Worm (Caenorhabditis elegans): ENCODE data around the gene C01B10.9.
"Not testable (repeated sequence)": the region's sequence is repeated elsewhere in the genome, so short reads cannot be mapped to it uniquely, and the experiment has no call there.

Gene C01B10.9

ce11 chrIV:6597918-6598317, 34.1 kb upstream of the C01B10.9 start, which contains the start of gene nspb-4:
Gene nspb-4, plus strand, starts transcription at chrIV:6598218.
- not testable (repeated sequence) for TF ChIP-seq elt-1 (tag; optimal IDR thresholded peaks at IDR 0.05; ENCODE audit: borderline replicate concordance, insufficient read depth); elt-3 (tag; optimal IDR thresholded peaks at IDR 0.05); flh-1 (GFP tag; optimal IDR thresholded peaks at IDR 0.05)

DNA sequence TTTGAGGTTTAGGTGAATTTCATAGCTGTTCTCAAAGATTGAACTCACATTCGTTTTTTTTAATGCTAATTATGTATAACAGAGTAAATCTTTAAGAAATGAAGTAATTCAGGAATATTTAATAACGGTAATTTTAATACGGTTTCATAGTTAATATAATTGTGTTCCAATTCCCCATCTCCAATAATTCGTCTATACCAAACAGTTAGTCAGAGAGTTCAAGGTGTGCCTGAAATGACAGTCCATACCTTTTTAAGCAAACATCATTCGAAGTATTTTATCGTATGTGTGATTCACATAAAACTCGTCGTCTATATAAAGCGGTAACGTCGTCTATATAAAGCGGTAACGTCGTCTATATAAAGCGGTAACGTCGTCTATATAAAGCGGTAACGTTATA, 33.3 kb upstream of the C01B10.9 start, which contains the start of gene nspb-5:
Gene nspb-5 (plus strand): TSS at position 301 of the 400 bp plus-strand sequence.
- TF ChIP-seq ceh-39, nhr-28, mab-5 (tag; optimal IDR thresholded peaks at IDR 0.05): not testable (repeated sequence)

DNA sequence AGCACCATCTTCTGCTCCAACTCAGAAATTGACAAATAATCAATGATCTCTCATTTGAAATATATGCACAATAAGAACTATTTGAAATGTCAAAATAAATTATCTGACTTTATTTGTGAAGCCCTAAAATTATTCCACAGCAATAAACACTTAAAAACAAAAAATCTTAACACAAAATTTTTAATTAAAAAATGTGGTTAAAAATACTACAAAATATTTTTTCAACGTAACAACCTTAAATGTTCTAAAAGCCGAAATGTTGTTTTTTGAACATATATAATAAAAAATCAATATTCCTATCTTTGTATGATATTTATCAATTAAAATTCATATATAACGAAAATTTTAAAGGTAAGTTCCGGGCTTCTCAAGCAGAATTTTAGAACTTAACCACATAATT, 32.6 kb upstream of the C01B10.9 start, which contains the start of gene F38A5.8:
Gene F38A5.8 (plus strand): TSS at position 301 of the 400 bp plus-strand sequence.
- TF ChIP-seq ceh-39 (tag; optimal IDR thresholded peaks at IDR 0.05) (no peak), elt-1 (tag; optimal IDR thresholded peaks at IDR 0.05; ENCODE audit: borderline replicate concordance, insufficient read depth) (no peak), nhr-12 (tag; optimal IDR thresholded peaks at IDR 0.05) (no peak), sem-2 (GFP tag; optimal IDR thresholded peaks at IDR 0.05) (no peak), mep-1 (tag; optimal IDR thresholded peaks at IDR 0.05) (no peak), flh-1 (GFP tag; optimal IDR thresholded peaks at IDR 0.05) (no peak), lin-32 (GFP tag; optimal IDR thresholded peaks at IDR 0.05) (no peak), nhr-2 (tag; optimal IDR thresholded peaks at IDR 0.05) (no peak), nhr-237 (tag; optimal IDR thresholded peaks at IDR 0.05) (no peak), ceh-83 (GFP tag; optimal IDR thresholded peaks at IDR 0.05) (no peak), M03D4.4 (tag; optimal IDR thresholded peaks at IDR 0.05) (no peak), ham-2 (GFP tag; optimal IDR thresholded peaks at IDR 0.05) (no peak), mls-2 (tag; optimal IDR thresholded peaks at IDR 0.05) (no peak), bed-3 (GFP tag; optimal IDR thresholded peaks at IDR 0.05) (no peak), ces-1 (GFP tag; optimal IDR thresholded peaks at IDR 0.05) (no peak), lin-13 (tag; optimal IDR thresholded peaks at IDR 0.05) (no peak)

ce11 chrIV:6601213-6601724, 30.8 kb upstream of the C01B10.9 start, which contains the start of gene sup-36:
Gene sup-36, plus strand, starts transcription at chrIV:6601674.
- no peak for TF ChIP-seq mls-2 (tag; optimal IDR thresholded peaks at IDR 0.05)
- peak; percentile 52 for TF ChIP-seq hlh-1 (tag; optimal IDR thresholded peaks at IDR 0.05)
- TF ChIP-seq nhr-76 (tag; optimal IDR thresholded peaks at IDR 0.05) = no peak
- TF ChIP-seq sptf-1 (tag; optimal IDR thresholded peaks at IDR 0.05) = no peak
- peak; percentile 63 for TF ChIP-seq ceh-39 (tag; optimal IDR thresholded peaks at IDR 0.05)
- TF ChIP-seq ham-2 (GFP tag; optimal IDR thresholded peaks at IDR 0.05) = no peak
- TF ChIP-seq bed-3 (GFP tag; optimal IDR thresholded peaks at IDR 0.05) = no peak
- TF ChIP-seq pha-4 (tag; optimal IDR thresholded peaks at IDR 0.05) = no peak

DNA sequence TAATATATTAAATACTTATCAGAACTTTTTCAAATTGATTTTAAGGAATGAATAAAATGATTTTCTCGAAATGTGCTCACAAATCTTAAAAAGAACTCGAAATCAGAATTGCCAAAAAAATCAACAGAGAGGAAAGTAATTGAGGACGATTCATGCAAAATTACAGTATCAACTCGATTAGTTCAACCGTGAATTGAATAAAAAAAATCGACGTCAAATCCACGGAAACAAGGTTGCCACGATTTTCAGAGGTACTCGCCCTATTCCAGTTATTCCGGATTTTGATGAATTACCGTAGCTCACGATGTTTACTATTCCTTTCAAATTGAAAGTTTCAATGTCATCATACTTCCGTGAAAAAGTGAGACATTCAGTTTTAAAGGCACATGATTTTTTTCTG, 29.6 kb upstream of the C01B10.9 start, which contains the start of gene F15B10.3:
Gene F15B10.3 (plus strand): TSS at position 301 of the 400 bp plus-strand sequence.
- TF ChIP-seq nhr-28 (tag; optimal IDR thresholded peaks at IDR 0.05) = no peak
- no peak for TF ChIP-seq sptf-1 (tag; optimal IDR thresholded peaks at IDR 0.05)
- TF ChIP-seq ceh-39 (tag; optimal IDR thresholded peaks at IDR 0.05) = no peak
- no peak for TF ChIP-seq unc-62 (GFP tag; optimal IDR thresholded peaks at IDR 0.05)
- TF ChIP-seq ces-1 (GFP tag; optimal IDR thresholded peaks at IDR 0.05) = no peak
- TF ChIP-seq lin-32 (GFP tag; optimal IDR thresholded peaks at IDR 0.05) = no peak

DNA sequence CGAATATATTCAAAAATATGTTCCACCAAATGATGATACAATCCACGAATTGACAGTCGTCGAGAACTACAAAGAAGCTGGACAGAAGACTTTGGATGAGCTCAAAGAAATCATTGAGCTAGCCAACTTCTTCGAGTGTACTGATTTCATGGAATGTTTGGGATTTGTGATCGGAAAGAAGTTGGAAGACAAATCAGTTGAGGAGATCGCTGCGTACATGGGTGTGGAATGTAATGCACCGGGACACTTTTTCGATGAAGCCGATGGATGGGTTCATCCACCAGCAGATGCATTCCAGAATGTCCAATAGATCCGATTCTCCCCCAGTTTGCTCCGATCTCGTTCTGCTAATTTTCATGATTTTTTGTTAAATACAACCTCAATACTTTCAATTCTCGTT, 28.5 kb upstream of the C01B10.9 start:
- no peak for TF ChIP-seq drap-1 (GFP tag; optimal IDR thresholded peaks at IDR 0.05)
- no peak for TF ChIP-seq tbx-8 (GFP tag; optimal IDR thresholded peaks at IDR 0.05)
- no peak for TF ChIP-seq elt-1 (tag; optimal IDR thresholded peaks at IDR 0.05; ENCODE audit: borderline replicate concordance, insufficient read depth)
- TF ChIP-seq nhr-237 (tag; optimal IDR thresholded peaks at IDR 0.05) = no peak
- no peak for TF ChIP-seq mep-1 (tag; optimal IDR thresholded peaks at IDR 0.05)
- no peak for TF ChIP-seq unc-62 (GFP tag; optimal IDR thresholded peaks at IDR 0.05)
- TF ChIP-seq ceh-83 (GFP tag; optimal IDR thresholded peaks at IDR 0.05) = no peak
- TF ChIP-seq ces-1 (GFP tag; optimal IDR thresholded peaks at IDR 0.05) = no peak
- TF ChIP-seq nhr-12 (tag; optimal IDR thresholded peaks at IDR 0.05) = no peak
- no peak for TF ChIP-seq elt-3 (tag; optimal IDR thresholded peaks at IDR 0.05)
- TF ChIP-seq lin-32 (GFP tag; optimal IDR thresholded peaks at IDR 0.05) = no peak
- TF ChIP-seq bed-3 (GFP tag; optimal IDR thresholded peaks at IDR 0.05) = no peak
- no peak for TF ChIP-seq ztf-11 (tag; optimal IDR thresholded peaks at IDR 0.05)
- TF ChIP-seq sptf-1 (tag; optimal IDR thresholded peaks at IDR 0.05) = no peak
- TF ChIP-seq lsy-2 (tag; optimal IDR thresholded peaks at IDR 0.05) = no peak
- no peak for TF ChIP-seq mls-2 (tag; optimal IDR thresholded peaks at IDR 0.05)
- no peak for TF ChIP-seq nhr-76 (tag; optimal IDR thresholded peaks at IDR 0.05)
- TF ChIP-seq sem-2 (GFP tag; optimal IDR thresholded peaks at IDR 0.05) = no peak
- no peak for TF ChIP-seq cnd-1 (tag; optimal IDR thresholded peaks at IDR 0.05)

All from whole organism, mixed stage, embryonic.